Fruit fly (Drosophila melanogaster) S2 (cell line): ENCODE data around the gene Mpcp2.

Source experiments
- CG8478 ChIP-seq: fragments of >200 bp; optimal IDR thresholded peaks from 2 replicates; lab custom pipeline; 2018
- CTCF ChIP-seq, 2 experiments: fragments of >200 bp; optimal IDR thresholded peaks; 2 replicates each; lab custom pipeline; 2018

- no peak for TF ChIP-seq CG8478 (lab: Kevin White, UChicago)
- no peak for TF ChIP-seq CTCF (optimal IDR thresholded peaks at IDR 0.05; lab: Kevin White, UChicago)
Observed at dm6 chr3L:14556774-14557741, 19.6 kb downstream of the Mpcp2 start.
